Worm (Caenorhabditis elegans): Measurements from ENCODE around the gene emb-5.

DNA sequence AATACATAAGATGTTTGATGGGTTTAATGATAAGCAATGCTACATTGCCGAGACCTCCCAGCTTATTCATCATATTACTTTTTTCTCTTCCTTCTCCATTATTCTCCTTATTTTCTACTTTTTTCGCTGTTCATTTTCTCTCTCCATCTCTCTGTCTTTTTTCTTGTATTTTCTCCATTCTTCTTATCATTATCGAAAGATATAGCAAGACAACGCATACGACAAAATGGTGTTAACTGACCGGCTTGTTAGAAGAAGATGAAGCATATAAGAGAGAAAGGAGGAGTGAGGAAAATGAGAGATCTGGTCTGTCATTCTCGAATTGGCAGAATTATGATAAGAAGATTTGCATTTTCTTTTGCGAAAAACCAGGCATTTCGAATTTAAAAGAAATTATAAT is 46.4 kb upstream of the emb-5 start:
- TF ChIP-seq T22C8.4 (GFP tag; IDR thresholded peaks at IDR 0.05) (no peak), flt-1 (GFP tag; IDR thresholded peaks at IDR 0.05) (no peak), tab-1 (GFP tag; IDR thresholded peaks at IDR 0.05) (no peak), klf-2 (GFP tag; conservative IDR thresholded peaks at IDR 0.05) (no peak)
